Fruit fly (Drosophila melanogaster): Measurements from ENCODE around the gene CG14280.
A peak's percentile ranks its signal among the peaks of the same experiment; 100 is the strongest.

- TF ChIP-seq CG11617 (GFP tag; optimal IDR thresholded peaks at IDR 0.05), result no peak
- no peak for TF ChIP-seq cnc (optimal IDR thresholded peaks at IDR 0.05)
- no peak for TF ChIP-seq pad (GFP tag; optimal IDR thresholded peaks at IDR 0.05)
- no peak for TF ChIP-seq ovo (GFP tag; optimal IDR thresholded peaks at IDR 0.05)
- no peak for TF ChIP-seq bab1 (GFP tag; optimal IDR thresholded peaks at IDR 0.05)
- no peak for TF ChIP-seq Hr96 (GFP tag; optimal IDR thresholded peaks at IDR 0.05)
- peak; percentile 15 for TF ChIP-seq kay (GFP tag; ENCODE audit: borderline replicate concordance)
- TF ChIP-seq CG33017 (tag; optimal IDR thresholded peaks at IDR 0.05), result no peak
- TF ChIP-seq toe (GFP tag; optimal IDR thresholded peaks at IDR 0.05), result no peak
- TF ChIP-seq Crg-1 (GFP tag; optimal IDR thresholded peaks at IDR 0.05), result no peak
- TF ChIP-seq CG14711 (tag; optimal IDR thresholded peaks at IDR 0.05), result no peak
- no peak for TF ChIP-seq CG7045 (GFP tag; optimal IDR thresholded peaks at IDR 0.05)
Observed at dm6 chr3R:19256477-19256876, at the start of gene CG14280.

All from whole organism, adult.